Fruit fly (Drosophila melanogaster) whole organism, wandering third instar larva: ENCODE data around the gene sgg.

ENCODE experiments used
- Abd-B ChIP-seq: fragments of >200 bp; optimal IDR thresholded peaks from 2 replicates; lab custom pipeline; 2017; ENCODE audit warnings: missing biosample characterization, missing genetic modification characterization
- CG32264 ChIP-seq: fragments of 200-800 bp; sonication (Bioruptor generic); optimal IDR thresholded peaks from 2 replicates; lab custom pipeline; 2016; ENCODE audit warnings: missing biosample characterization, missing genetic modification characterization
- CG9705 ChIP-seq: fragments of 200-800 bp; sonication (Bioruptor generic); optimal IDR thresholded peaks from 2 replicates; lab custom pipeline; 2018; ENCODE audit warnings: missing biosample characterization, mild to moderate bottlenecking, missing genetic modification characterization
- CrebA ChIP-seq: fragments of 200-800 bp; sonication (Bioruptor generic); optimal IDR thresholded peaks from 2 replicates; lab custom pipeline; 2016; ENCODE audit warnings: missing biosample characterization, mild to moderate bottlenecking, missing genetic modification characterization, borderline replicate concordance
- Dfd ChIP-seq: fragments of >200 bp; optimal IDR thresholded peaks from 2 replicates; lab custom pipeline; 2017; ENCODE audit warnings: missing biosample characterization, missing genetic modification characterization
- Dif ChIP-seq: fragments of 200-275, 200-300 bp; sonication (Bioruptor generic); optimal IDR thresholded peaks from 2 replicates; lab custom pipeline; 2018; ENCODE audit warnings: missing biosample characterization, missing genetic modification characterization; ENCODE audit not compliant: partially characterized antibody
- GATAd ChIP-seq: sonication (Bioruptor generic); optimal IDR thresholded peaks from 2 replicates; lab custom pipeline; 2016; ENCODE audit warnings: missing biosample characterization, missing genetic modification characterization
- HLH106 ChIP-seq: fragments of 200-800 bp; optimal IDR thresholded peaks from 3 replicates; lab custom pipeline; 2019; ENCODE audit warnings: missing biosample characterization, mild to moderate bottlenecking, missing genetic modification characterization, moderate library complexity
- Hnf4 ChIP-seq: fragments of 200-800 bp; sonication (Bioruptor generic); optimal IDR thresholded peaks from 2 replicates; lab custom pipeline; 2016; ENCODE audit warnings: missing biosample characterization, mild to moderate bottlenecking, missing genetic modification characterization
- Hr78 ChIP-seq: fragments of >200 bp; optimal IDR thresholded peaks from 2 replicates; lab custom pipeline; 2017; ENCODE audit warnings: missing biosample characterization, missing genetic modification characterization
- Hr83 ChIP-seq: fragments of 200-300 bp; sonication (Bioruptor generic); optimal IDR thresholded peaks from 2 replicates; lab custom pipeline; 2016; ENCODE audit warnings: missing biosample characterization, mild to moderate bottlenecking, missing genetic modification characterization, moderate library complexity; ENCODE audit not compliant: poor library complexity, severe bottlenecking
- Jra ChIP-seq: sonication (Bioruptor generic); optimal IDR thresholded peaks from 2 replicates; lab custom pipeline; 2016; ENCODE audit warnings: missing biosample characterization, missing genetic modification characterization
- Mio ChIP-seq: sonication (Bioruptor generic); optimal IDR thresholded peaks from 2 replicates; lab custom pipeline; 2016; ENCODE audit warnings: missing biosample characterization, missing genetic modification characterization
- Myc ChIP-seq: fragments of >200 bp; optimal IDR thresholded peaks from 2 replicates; lab custom pipeline; 2017
- N ChIP-seq: fragments of >200 bp; optimal IDR thresholded peaks from 2 replicates; lab custom pipeline; 2018; ENCODE audit warnings: missing biosample characterization, missing external identifiers, missing genetic modification characterization
- Rel ChIP-seq, 2 experiments: fragments of 200-800 bp; sonication (Bioruptor generic) in 1 of 2; optimal IDR thresholded peaks; 2 replicates in 1 of 2; 3 replicates in 1 of 2; lab custom pipeline; 2016 to 2019; ENCODE audit warnings: mild to moderate bottlenecking in 2 of 2, missing biosample characterization in 2 of 2, missing genetic modification characterization in 2 of 2, moderate library complexity in 1 of 2
- Sp1 ChIP-seq: fragments of 200-800 bp; sonication (Bioruptor generic); optimal IDR thresholded peaks from 3 replicates; lab custom pipeline; 2019; ENCODE audit warnings: missing biosample characterization, mild to moderate bottlenecking, missing genetic modification characterization, moderate library complexity
- Vsx2 ChIP-seq: fragments of 200-300, 225-300 bp; sonication (Bioruptor generic); optimal IDR thresholded peaks from 2 replicates; lab custom pipeline; 2018; ENCODE audit warnings: missing biosample characterization, missing genetic modification characterization; ENCODE audit not compliant: partially characterized antibody
- br ChIP-seq: fragments of 200-800 bp; sonication (Bioruptor generic); optimal IDR thresholded peaks from 2 replicates; lab custom pipeline; 2016; ENCODE audit warnings: missing biosample characterization, missing genetic modification characterization
- brk ChIP-seq: fragments of 200-800 bp; sonication (Bioruptor generic); optimal IDR thresholded peaks from 2 replicates; lab custom pipeline; 2016; ENCODE audit warnings: missing biosample characterization, mild to moderate bottlenecking, missing genetic modification characterization
- dl ChIP-seq, 2 experiments: fragments of 175-275, 200-275 bp in 1 of 2; fragments of 200-275 bp in 1 of 2; sonication (Bioruptor generic); optimal IDR thresholded peaks; lab custom pipeline; 2018; ENCODE audit warnings: mild to moderate bottlenecking in 2 of 2, missing biosample characterization in 2 of 2, missing genetic modification characterization in 2 of 2, moderate library complexity in 2 of 2; ENCODE audit not compliant: partially characterized antibody in 2 of 2, insufficient read depth in 1 of 2
- dmrt93B ChIP-seq: fragments of 200-800 bp; sonication (Bioruptor generic); optimal IDR thresholded peaks from 2 replicates; lab custom pipeline; 2018; ENCODE audit warnings: missing biosample characterization, mild to moderate bottlenecking, missing genetic modification characterization
- dsf ChIP-seq: sonication (Bioruptor generic); optimal IDR thresholded peaks from 2 replicates; lab custom pipeline; 2016; ENCODE audit warnings: missing biosample characterization, missing genetic modification characterization, borderline replicate concordance
- ey ChIP-seq: fragments of 200-800 bp; sonication (Bioruptor generic); optimal IDR thresholded peaks from 2 replicates; lab custom pipeline; 2016; ENCODE audit warnings: missing biosample characterization, missing genetic modification characterization
- foxo ChIP-seq, 2 experiments: fragments of 200-800 bp; sonication (Bioruptor generic); optimal IDR thresholded peaks; 2 replicates in 1 of 2; 3 replicates in 1 of 2; lab custom pipeline; 2016 to 2017; ENCODE audit warnings: missing biosample characterization in 2 of 2, missing genetic modification characterization in 2 of 2
- fru ChIP-seq: fragments of 200-800 bp; sonication (Bioruptor generic); optimal IDR thresholded peaks from 3 replicates; lab custom pipeline; 2016; ENCODE audit warnings: missing biosample characterization, mild to moderate bottlenecking, missing genetic modification characterization
- h ChIP-seq: fragments of 200-800 bp; sonication (Bioruptor generic); optimal IDR thresholded peaks from 3 replicates; lab custom pipeline; 2016; ENCODE audit warnings: missing biosample characterization, mild to moderate bottlenecking, missing genetic modification characterization
- jim ChIP-seq: fragments of 175-275, 200-325 bp; sonication (Bioruptor generic); optimal IDR thresholded peaks from 2 replicates; lab custom pipeline; 2016; ENCODE audit warnings: missing biosample characterization, mild to moderate bottlenecking, missing genetic modification characterization
- lola ChIP-seq: fragments of >200 bp; optimal IDR thresholded peaks from 2 replicates; lab custom pipeline; 2017; ENCODE audit warnings: missing biosample characterization, missing genetic modification characterization
- psq ChIP-seq: fragments of 200-800 bp; sonication (Bioruptor generic); optimal IDR thresholded peaks from 3 replicates; lab custom pipeline; 2017; ENCODE audit warnings: missing biosample characterization, mild to moderate bottlenecking, missing genetic modification characterization, moderate library complexity
- rgr ChIP-seq: fragments of 200-800 bp; sonication (Bioruptor generic); optimal IDR thresholded peaks from 3 replicates; lab custom pipeline; 2016; ENCODE audit warnings: missing biosample characterization, mild to moderate bottlenecking, missing genetic modification characterization
- sage ChIP-seq: fragments of 200-800 bp; sonication (Bioruptor generic); optimal IDR thresholded peaks from 2 replicates; lab custom pipeline; 2016; ENCODE audit warnings: missing biosample characterization, mild to moderate bottlenecking, missing genetic modification characterization
- tai ChIP-seq: sonication (Bioruptor generic); optimal IDR thresholded peaks from 2 replicates; lab custom pipeline; 2016; ENCODE audit warnings: missing biosample characterization, missing genetic modification characterization
- woc ChIP-seq: sonication (Bioruptor generic); optimal IDR thresholded peaks from 2 replicates; lab custom pipeline; 2016; ENCODE audit warnings: missing biosample characterization, mild to moderate bottlenecking, missing genetic modification characterization

sgg gene

DNA sequence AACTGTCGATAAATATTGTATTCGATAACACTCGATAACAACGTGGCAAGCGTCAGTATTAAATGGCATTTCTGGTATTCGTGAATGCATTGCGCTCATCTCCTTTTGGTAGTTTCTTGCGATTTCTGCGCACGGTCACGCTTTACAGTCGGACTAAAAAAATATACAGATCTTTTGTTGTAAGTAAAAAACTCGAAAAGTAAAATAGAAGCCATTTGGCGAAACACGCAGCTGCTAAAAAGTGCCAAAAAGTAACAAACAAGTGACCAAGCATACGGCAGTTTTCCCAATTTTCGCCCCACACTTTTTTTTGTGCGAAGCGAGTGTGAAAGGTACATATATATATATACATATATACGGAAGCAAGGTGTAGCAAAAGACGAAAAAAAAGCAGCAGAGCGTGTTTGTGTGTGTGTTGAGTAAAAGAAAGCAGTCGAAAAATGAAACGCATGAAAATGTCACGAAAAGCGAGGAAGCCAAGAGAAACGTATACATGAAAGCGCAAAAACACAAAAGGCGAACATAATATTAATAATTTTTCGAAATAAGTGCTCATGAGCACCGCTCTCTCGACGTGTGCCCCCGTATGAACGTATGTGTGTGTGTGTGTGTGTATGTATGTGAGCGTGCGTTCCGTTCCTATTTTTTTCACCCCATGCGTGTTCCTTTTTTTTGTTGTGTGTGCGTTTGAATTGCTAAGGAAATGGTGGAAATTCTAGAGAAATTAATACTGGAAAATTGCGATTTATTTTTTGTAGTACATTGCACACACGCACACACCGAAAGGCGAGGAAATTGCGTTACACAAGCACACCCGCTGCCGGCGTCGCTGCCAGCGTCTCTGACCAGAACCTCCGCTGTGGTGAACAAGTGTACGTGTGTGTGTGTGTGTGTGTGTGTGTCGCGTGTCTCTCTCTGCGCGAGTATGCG lies at the start of gene sgg:
Gene sgg, plus strand, starts transcription at position 106 of the 930 bp plus-strand sequence.
- TF ChIP-seq br (GFP tag; lab: Kevin White, UChicago) (no peak), psq (GFP tag; lab: Kevin White, UChicago) (peak; percentile 64), h (GFP tag; lab: Kevin White, UChicago) (peak; percentile 66), N (GFP tag; lab: Kevin White, UChicago) (peak; percentile 74), Hr83 (GFP tag; lab: Kevin White, UChicago) (peak; percentile 22), Rel (GFP tag; optimal IDR thresholded peaks at IDR 0.05; lab: Kevin White, UChicago) (no peak), Rel (tag; optimal IDR thresholded peaks at IDR 0.05; lab: Kevin White, UChicago) (peak; percentile 30), HLH106 (tag; lab: Kevin White, UChicago) (no peak)
- TF ChIP-seq, all 38 proteins: peak for 5

DNA sequence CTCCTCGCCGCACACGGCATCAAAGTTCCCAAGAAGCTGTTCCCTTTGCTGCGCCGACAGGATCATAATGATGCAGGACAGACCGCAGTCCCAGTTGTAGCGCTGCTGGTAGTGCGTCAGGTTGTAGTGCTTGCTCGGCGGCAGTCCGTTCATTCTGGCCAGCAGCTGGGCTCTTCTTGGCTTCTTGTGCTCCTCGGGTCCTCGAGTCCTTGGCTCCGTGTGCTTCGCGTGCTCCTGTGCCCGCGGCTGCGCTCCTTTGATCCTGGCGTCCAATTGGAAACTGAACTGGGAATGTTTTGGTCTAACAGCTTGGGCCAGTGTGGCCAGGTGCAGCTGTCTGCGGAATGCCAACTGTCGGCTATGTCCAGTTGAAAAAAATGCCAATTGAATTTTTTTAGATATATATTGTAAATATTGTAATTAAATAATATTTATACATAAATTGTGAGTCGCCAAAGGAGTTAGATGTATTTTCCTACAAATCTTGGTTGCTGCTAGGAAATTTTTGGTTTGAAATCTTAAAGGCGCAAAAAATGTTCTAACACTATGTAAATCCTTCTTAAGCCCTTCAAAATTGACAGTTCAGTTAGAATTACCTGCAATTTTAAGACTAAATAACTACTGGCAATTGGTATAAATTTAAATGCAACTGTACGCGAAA lies 48.6 kb upstream of the sgg start, which contains the start of gene CG13760:
Gene CG13760, minus strand, starts transcription at position 645 of the 661 bp plus-strand sequence.
- TF ChIP-seq rgr (GFP tag; lab: Kevin White, UChicago): no peak
- peak in 1 of 2 experiments; percentile 13 for TF ChIP-seq foxo (GFP tag; optimal IDR thresholded peaks at IDR 0.05; lab: Kevin White, UChicago)
- TF ChIP-seq, all 38 proteins: peak for 1

DNA sequence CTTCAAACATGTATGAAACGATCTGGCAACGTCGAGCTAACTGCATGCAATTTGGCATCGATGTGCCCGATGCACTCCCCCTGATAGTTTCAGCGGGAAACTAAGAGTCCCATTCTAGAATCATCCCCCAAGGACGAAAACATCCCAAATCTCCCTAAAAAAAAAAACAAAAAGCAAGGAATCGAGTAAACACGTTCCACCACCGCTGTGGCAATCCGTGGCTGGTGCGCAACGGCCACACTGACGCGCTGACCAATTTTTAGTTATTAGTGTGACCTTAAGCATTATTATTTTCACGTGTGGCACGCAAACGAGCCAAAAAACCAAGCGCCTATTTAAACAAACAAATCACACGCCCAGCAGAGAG lies 48.1 kb upstream of the sgg start, which contains the start of gene wds:
Gene wds, plus strand, starts transcription at position 265 of the 367 bp plus-strand sequence.
- TF ChIP-seq br (GFP tag; lab: Kevin White, UChicago) (no peak), dl (GFP tag; optimal IDR thresholded peaks at IDR 0.05; lab: Kevin White, UChicago; ENCODE audit: insufficient read depth in 1 of 2, partially characterized antibody in 2 of 2) (no peak), CG9705 (GFP tag; lab: Kevin White, UChicago) (no peak), Mio (GFP tag; lab: Kevin White, UChicago) (no peak), GATAd (GFP tag; lab: Kevin White, UChicago) (no peak), N (GFP tag; lab: Kevin White, UChicago) (no peak), Hr78 (GFP tag; lab: Kevin White, UChicago) (no peak), lola (GFP tag; lab: Kevin White, UChicago) (no peak), foxo (GFP tag; optimal IDR thresholded peaks at IDR 0.05; lab: Kevin White, UChicago) (no peak), woc (GFP tag; lab: Kevin White, UChicago) (no peak), fru (GFP tag; lab: Kevin White, UChicago) (no peak), Vsx2 (GFP tag; lab: Kevin White, UChicago) (no peak)

DNA sequence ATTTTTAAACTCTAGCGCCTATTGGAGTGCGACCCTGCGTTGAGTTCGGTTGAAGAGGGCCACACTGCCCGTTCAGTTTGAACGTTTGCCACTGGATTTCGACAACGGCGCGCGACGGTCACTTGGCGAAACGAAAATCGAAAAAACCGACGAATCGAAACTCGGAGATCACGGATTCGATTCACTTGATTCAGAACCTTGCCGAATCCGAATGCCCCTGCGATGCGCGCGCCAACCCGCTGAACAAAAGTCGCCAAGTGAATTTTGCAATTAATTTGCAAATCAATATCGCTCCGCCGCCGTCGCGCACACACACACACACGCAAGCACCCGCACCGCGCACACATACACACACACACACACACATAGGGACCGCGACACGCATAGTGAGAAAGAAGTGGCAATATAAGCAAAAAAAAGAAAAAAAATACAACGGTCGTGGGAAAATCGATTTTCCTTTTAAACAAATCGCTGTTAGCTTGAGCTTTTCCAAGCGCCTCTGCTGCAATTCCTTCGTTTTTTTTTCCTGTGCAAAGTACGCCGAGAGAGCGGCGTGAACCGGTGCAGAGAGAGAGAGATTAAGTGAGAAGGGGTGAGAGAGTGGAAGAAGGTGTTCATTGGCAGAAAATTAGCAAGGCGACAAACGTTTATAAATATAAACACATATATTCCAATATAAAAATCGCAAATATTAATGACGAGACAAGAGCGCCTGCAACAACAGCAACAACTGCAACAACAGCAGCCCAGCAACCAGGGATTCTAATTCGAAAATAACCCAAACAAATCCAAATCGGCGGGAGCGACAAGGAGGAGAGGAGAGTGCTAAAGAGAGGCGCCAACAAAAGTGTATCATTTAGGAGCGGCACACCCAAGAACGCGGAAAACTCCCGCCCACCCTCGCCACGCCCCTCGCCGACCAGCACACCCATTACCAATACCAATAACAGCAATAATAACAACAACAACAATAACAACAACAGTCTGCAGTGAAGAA lies 45.0 kb upstream of the sgg start, which contains the start of gene egh:
Gene egh, plus strand, starts transcription at position 89 of the 997 bp plus-strand sequence.
- TF ChIP-seq Myc: no peak
- TF ChIP-seq brk (GFP tag; lab: Kevin White, UChicago): no peak
- TF ChIP-seq CG9705 (GFP tag; lab: Kevin White, UChicago): no peak
- TF ChIP-seq lola (GFP tag; lab: Kevin White, UChicago): no peak
- peak; percentile 77 for TF ChIP-seq h (GFP tag; lab: Kevin White, UChicago)
- TF ChIP-seq Vsx2 (GFP tag; lab: Kevin White, UChicago): no peak
- TF ChIP-seq N (GFP tag; lab: Kevin White, UChicago): no peak
- peak; percentile 52 for TF ChIP-seq Sp1
- TF ChIP-seq woc (GFP tag; lab: Kevin White, UChicago): no peak
- TF ChIP-seq dl (GFP tag; optimal IDR thresholded peaks at IDR 0.05; lab: Kevin White, UChicago; ENCODE audit: insufficient read depth in 1 of 2, partially characterized antibody in 2 of 2): peak in 1 of 2 experiments; percentile 3
- TF ChIP-seq ey (GFP tag; lab: Kevin White, UChicago): peak; percentile 82
- no peak for TF ChIP-seq tai (GFP tag; lab: Kevin White, UChicago)
- TF ChIP-seq CrebA (GFP tag; lab: Kevin White, UChicago): no peak
- TF ChIP-seq sage (GFP tag; lab: Kevin White, UChicago): peak; percentile 53
- TF ChIP-seq Hr83 (GFP tag; lab: Kevin White, UChicago): no peak
- TF ChIP-seq HLH106 (tag; lab: Kevin White, UChicago): no peak
- peak; percentile 39 for TF ChIP-seq Dif (GFP tag; lab: Kevin White, UChicago)
- TF ChIP-seq dsf: no peak
- TF ChIP-seq Mio (GFP tag; lab: Kevin White, UChicago): no peak
- no peak for TF ChIP-seq dmrt93B (GFP tag; lab: Kevin White, UChicago)
- peak; percentile 95 for TF ChIP-seq Dfd
- TF ChIP-seq fru (GFP tag; lab: Kevin White, UChicago): peak; percentile 82
- no peak for TF ChIP-seq jim
- peak; percentile 58 for TF ChIP-seq Hnf4 (GFP tag; lab: Kevin White, UChicago)
- TF ChIP-seq Jra (GFP tag; lab: Kevin White, UChicago): no peak
- TF ChIP-seq Abd-B: no peak
- TF ChIP-seq br (GFP tag; lab: Kevin White, UChicago): peak; percentile 66
- TF ChIP-seq CG32264 (GFP tag; lab: Kevin White, UChicago): peak; percentile 62
